Worm (Caenorhabditis elegans): ENCODE data around the gene amdh-1.

Gene amdh-1

DNA sequence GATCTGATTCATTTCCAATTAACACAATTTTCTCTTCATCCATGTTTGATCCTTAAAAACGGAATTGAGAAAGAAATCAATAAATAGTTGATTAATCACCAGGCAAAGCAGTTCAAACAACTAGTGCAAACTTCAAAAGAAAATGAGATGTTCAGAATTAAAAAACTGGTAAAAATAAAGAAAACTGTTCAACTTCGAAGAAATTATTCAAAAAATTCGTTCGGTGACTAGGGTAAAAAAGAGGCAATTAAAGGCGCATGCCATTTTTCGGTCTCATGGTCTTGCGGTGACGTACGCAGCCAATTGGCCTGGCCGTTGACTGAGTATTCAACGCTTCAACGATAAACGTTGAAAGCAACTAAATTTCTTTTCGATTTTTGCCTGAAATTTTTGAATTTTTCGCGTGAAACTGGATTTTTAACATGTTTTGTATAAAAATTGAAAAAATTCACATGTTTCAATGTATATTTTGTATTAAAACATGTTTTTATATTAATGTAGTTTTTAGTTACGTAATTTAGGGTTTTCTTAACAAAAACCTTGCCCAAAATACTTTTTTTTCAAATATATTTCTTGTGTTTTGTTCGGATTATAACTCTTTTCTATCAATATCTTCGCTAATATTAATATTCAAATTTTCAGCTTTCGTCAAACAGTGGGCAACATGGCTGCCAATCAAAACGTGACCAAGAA, 45.3 kb upstream of the amdh-1 start, which contains the start of the genes sna-3 and rps-3:
Gene sna-3 (minus strand): TSS at position 51 of the 693 bp plus-strand sequence.
Gene rps-3 (plus strand): TSS at position 643 of the 693 bp plus-strand sequence.
- TF ChIP-seq sptf-2 (GFP tag; optimal IDR thresholded peaks at IDR 0.05): no peak
- TF ChIP-seq dpl-1 (GFP tag; optimal IDR thresholded peaks at IDR 0.05): peak; percentile 29
- 0 out of 2 replicates have a peak, but pooled peaks have one; percentile 18 for TF ChIP-seq dox-1 (GFP tag; IDR thresholded peaks at IDR 0.05)
- TF ChIP-seq nhr-179 (tag; optimal IDR thresholded peaks at IDR 0.05): no peak
- no peak for TF ChIP-seq fkh-3 (tag; optimal IDR thresholded peaks at IDR 0.05)
- peak; percentile 96 for TF ChIP-seq F23B12.7 (tag; optimal IDR thresholded peaks at IDR 0.05; ENCODE audit: insufficient read depth)
- TF ChIP-seq unc-130 (GFP tag; optimal IDR thresholded peaks at IDR 0.05): no peak
- no peak for TF ChIP-seq tbx-9 (tag; optimal IDR thresholded peaks at IDR 0.05; ENCODE audit: borderline replicate concordance)
- no peak for TF ChIP-seq ccch-3 (GFP tag; optimal IDR thresholded peaks at IDR 0.05)
- no peak for TF ChIP-seq F55B11.4 (tag; optimal IDR thresholded peaks at IDR 0.05; ENCODE audit: borderline replicate concordance, insufficient read depth)
- TF ChIP-seq Y67H2A.10 (GFP tag; conservative IDR thresholded peaks at IDR 0.05): no peak
- no peak for TF ChIP-seq ceh-58 (GFP tag; IDR thresholded peaks at IDR 0.05)
- TF ChIP-seq attf-6 (GFP tag; IDR thresholded peaks at IDR 0.05): no peak
- no peak for TF ChIP-seq lag-1 (GFP tag; IDR thresholded peaks at IDR 0.05)
- TF ChIP-seq die-1 (tag; optimal IDR thresholded peaks at IDR 0.05): no peak
- no peak for TF ChIP-seq gei-17 (GFP tag; optimal IDR thresholded peaks at IDR 0.05)
- no peak for TF ChIP-seq xnd-1 (tag; optimal IDR thresholded peaks at IDR 0.05)
- peak; percentile 58 for TF ChIP-seq tbp1 (GFP tag; optimal IDR thresholded peaks at IDR 0.05)
- no peak for TF ChIP-seq egl-44 (GFP tag; IDR thresholded peaks at IDR 0.05)
- no peak for TF ChIP-seq athp-1 (tag; optimal IDR thresholded peaks at IDR 0.05)
- no peak for TF ChIP-seq atf-7 (tag; optimal IDR thresholded peaks at IDR 0.05)
- TF ChIP-seq mel-28 (tag; optimal IDR thresholded peaks at IDR 0.05; ENCODE audit: borderline replicate concordance): no peak
- peak; percentile 10 for TF ChIP-seq snpc-4 (GFP tag; optimal IDR thresholded peaks at IDR 0.05)
- TF ChIP-seq snpc-4 (tag; optimal IDR thresholded peaks at IDR 0.05): peak; percentile 26 to 69 (median 42)
- peak in 1 of 3 experiments; percentile 58 for TF ChIP-seq lin-35 (GFP tag; optimal IDR thresholded peaks at IDR 0.05)
- no peak for TF ChIP-seq hlh-26 (GFP tag; conservative IDR thresholded peaks at IDR 0.05)
- peak; percentile 69 for TF ChIP-seq F49E8.2 (tag; optimal IDR thresholded peaks at IDR 0.05; ENCODE audit: insufficient read depth)
- peak; percentile 64 for TF ChIP-seq snpc-3.4 (tag; optimal IDR thresholded peaks at IDR 0.05)
- TF ChIP-seq nfyb-1 (GFP tag; IDR thresholded peaks at IDR 0.05): 0 out of 2 replicates have a peak, but pooled peaks have one; percentile 53
- no peak for TF ChIP-seq let-526 (GFP tag; IDR thresholded peaks at IDR 0.05)
- TF ChIP-seq rpc-1 (optimal IDR thresholded peaks at IDR 0.05): no peak
- TF ChIP-seq rpc-1 (tag; optimal IDR thresholded peaks at IDR 0.05): no peak
- TF ChIP-seq ceh-100 (GFP tag; IDR thresholded peaks at IDR 0.05): no peak
- TF ChIP-seq repo-1 (tag; optimal IDR thresholded peaks at IDR 0.05): no peak
- no peak for TF ChIP-seq hrde-1 (tag; optimal IDR thresholded peaks at IDR 0.05; ENCODE audit: borderline replicate concordance)
- no peak for TF ChIP-seq mes-4 (tag; optimal IDR thresholded peaks at IDR 0.05)
- no peak for TF ChIP-seq ama-1 (optimal IDR thresholded peaks at IDR 0.05)
- TF ChIP-seq ama-1 (GFP tag; optimal IDR thresholded peaks at IDR 0.05): no peak
- TF ChIP-seq Y95B8A.8 (GFP tag; IDR thresholded peaks at IDR 0.05): 0 out of 2 replicates have a peak, but pooled peaks have one; percentile 42
- TF ChIP-seq lsl-1 (GFP tag; optimal IDR thresholded peaks at IDR 0.05): peak; percentile 58
- no peak for TF ChIP-seq B0019.2 (GFP tag; conservative IDR thresholded peaks at IDR 0.05)
- TF ChIP-seq T26A5.8 (tag; optimal IDR thresholded peaks at IDR 0.05): no peak
- TF ChIP-seq let-607 (tag; optimal IDR thresholded peaks at IDR 0.05): peak in 1 of 2 experiments; percentile 36
- TF ChIP-seq zim-3 (tag; optimal IDR thresholded peaks at IDR 0.05): no peak
- TF ChIP-seq hmg-20 (GFP tag; IDR thresholded peaks at IDR 0.05): no peak
- TF ChIP-seq sea-2 (GFP tag; IDR thresholded peaks at IDR 0.05): no peak
- TF ChIP-seq ztf-26 (tag; optimal IDR thresholded peaks at IDR 0.05): no peak
- no peak for TF ChIP-seq K12H6.12 (tag; optimal IDR thresholded peaks at IDR 0.05)
